Fruit fly (Drosophila melanogaster) whole organism, adult: Measurements from ENCODE around the gene CG11737.

Experiments
- CG12768 ChIP-seq: fragments of 200-800 bp; sonication (Bioruptor generic); optimal IDR thresholded peaks from 2 replicates; lab custom pipeline; 2017; ENCODE audit warnings: missing biosample characterization, missing genetic modification characterization, mild to moderate bottlenecking, moderate library complexity, missing genetic modification reagents
- toe ChIP-seq: fragments of 200-800 bp; sonication (Bioruptor generic); optimal IDR thresholded peaks from 2 replicates; lab custom pipeline; 2016; ENCODE audit warnings: missing biosample characterization, missing genetic modification characterization

DNA sequence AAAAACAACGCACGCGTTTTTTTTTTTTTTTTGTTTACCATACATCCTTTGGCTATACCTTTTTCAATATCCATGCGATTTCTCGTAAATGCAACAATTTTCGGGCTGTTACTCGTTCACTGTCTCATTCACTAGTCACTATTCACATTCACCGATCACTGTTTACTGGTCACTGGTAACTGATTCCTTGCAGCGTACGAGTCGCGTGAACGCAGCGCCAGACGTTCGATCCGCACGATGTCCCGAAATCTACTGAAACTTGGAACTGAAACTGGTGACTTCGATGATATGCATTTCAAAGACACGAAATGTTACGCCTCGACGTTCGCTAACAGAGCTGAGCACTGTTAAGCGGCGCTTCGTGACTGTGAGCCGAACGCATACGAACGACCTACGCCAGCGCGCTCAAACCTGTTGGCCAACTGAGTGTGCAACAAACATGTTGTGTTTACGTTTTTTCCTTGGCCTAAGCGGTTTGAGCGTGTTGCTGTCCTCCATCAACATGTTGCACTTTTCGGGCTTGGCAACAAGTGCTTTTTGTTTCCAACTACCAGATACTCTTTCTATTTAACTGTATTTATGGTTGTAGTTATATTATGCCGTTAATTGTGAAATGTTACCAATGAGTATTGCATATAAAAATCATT is 40.2 kb upstream of the CG11737 start, which contains the start of gene CG45263:
- TF ChIP-seq toe (GFP tag; lab: Kevin White, UChicago), result no peak
- no peak for TF ChIP-seq CG12768
